Fruit fly (Drosophila melanogaster): Measurements from ENCODE around the gene CG14314.
A peak's percentile ranks its signal among the peaks of the same experiment; 100 is the strongest.

The CG14314 gene

DNA sequence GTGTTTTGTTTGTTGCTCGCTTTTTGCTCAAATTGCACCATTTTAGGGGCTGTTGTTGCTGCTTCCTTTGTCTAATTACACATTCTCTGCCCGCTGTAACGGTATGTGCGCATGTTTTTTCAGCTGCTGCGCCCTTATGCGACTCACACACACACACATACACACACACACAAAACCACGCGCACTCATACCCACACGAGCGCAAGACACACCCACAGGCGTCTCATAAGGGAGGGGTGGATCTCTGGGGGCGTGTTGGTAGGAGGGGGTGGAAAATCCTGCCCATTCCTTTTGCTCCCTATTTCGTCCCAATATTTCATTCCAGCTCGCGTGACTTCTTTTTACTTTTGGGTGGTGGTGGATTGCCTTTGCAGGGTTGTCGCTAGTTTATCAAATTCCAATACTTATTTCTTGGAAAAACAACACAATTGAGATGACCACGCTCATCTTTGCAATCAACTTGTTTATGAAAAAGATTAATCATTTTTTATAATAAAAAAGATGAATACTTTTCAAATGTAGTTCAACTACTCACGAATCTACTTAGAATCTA is 29.2 kb downstream of the CG14314 start (continued):
- TF ChIP-seq Ssrp (tag; optimal IDR thresholded peaks at IDR 0.05) (peak; percentile 0), CG8765 (GFP tag; IDR thresholded peaks at IDR 0.05) (no peak), sqz (GFP tag; optimal IDR thresholded peaks at IDR 0.05) (peak; percentile 17), ttk (GFP tag; IDR thresholded peaks at IDR 0.05) (0 out of 2 replicates have a peak, but pooled peaks have one; percentile 17), Dip3 (GFP tag; optimal IDR thresholded peaks at IDR 0.05) (no peak), row (GFP tag; IDR thresholded peaks at IDR 0.05) (no peak), seq (GFP tag; IDR thresholded peaks at IDR 0.05) (peak; percentile 16; the same call in 1 of the 2 replicates), Ets65A (GFP tag) (peak; percentile 29), trh (GFP tag; optimal IDR thresholded peaks at IDR 0.05) (no peak), Hmr (GFP tag; optimal IDR thresholded peaks at IDR 0.05) (no peak), trem (tag; optimal IDR thresholded peaks at IDR 0.05) (no peak), pita (GFP tag; optimal IDR thresholded peaks at IDR 0.05) (no peak), maf-S (GFP tag; optimal IDR thresholded peaks at IDR 0.05) (no peak), al (GFP tag; IDR thresholded peaks at IDR 0.05) (no peak), lab (GFP tag; optimal IDR thresholded peaks at IDR 0.05) (peak; percentile 32), CG9215 (GFP tag; IDR thresholded peaks at IDR 0.05) (no peak), pho (GFP tag; optimal IDR thresholded peaks at IDR 0.05) (no peak), NC2β (GFP tag; optimal IDR thresholded peaks at IDR 0.05) (no peak), sob (GFP tag; IDR thresholded peaks at IDR 0.05) (0 out of 2 replicates have a peak, but pooled peaks have one; percentile 6), ap (GFP tag; IDR thresholded peaks at IDR 0.05) (peak; percentile 17; the same call in 1 of the 2 replicates), D19A (tag; optimal IDR thresholded peaks at IDR 0.05) (no peak), CG16779 (GFP tag; IDR thresholded peaks at IDR 0.05) (0 out of 2 replicates have a peak, but pooled peaks have one; percentile 3), ci (GFP tag; IDR thresholded peaks at IDR 0.05) (0 out of 3 replicates have a peak, but pooled peaks have one; percentile 32)

DNA sequence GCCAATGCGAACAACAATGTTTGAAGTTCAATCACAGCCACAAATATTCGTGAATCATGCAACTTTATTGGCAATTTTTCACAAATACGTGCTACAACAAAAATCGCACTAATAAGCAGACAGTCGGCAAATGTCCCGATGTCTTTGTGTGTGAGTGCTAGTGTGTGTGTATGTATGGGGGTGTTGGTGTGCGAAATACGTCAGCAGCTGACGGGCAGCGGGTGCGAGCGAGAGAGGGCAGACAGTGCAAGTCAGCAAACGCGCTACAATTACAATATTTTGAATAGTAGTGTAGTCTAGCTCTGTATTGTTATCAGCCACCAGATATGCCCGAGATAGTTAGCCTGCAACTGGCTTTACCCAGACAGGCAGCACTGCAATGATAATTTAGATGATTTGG is 30.1 kb downstream of the CG14314 start:
- TF ChIP-seq C15 (GFP tag; IDR thresholded peaks at IDR 0.05), result no peak
- TF ChIP-seq luna (GFP tag; optimal IDR thresholded peaks at IDR 0.05), result no peak
- TF ChIP-seq Hsf (GFP tag; optimal IDR thresholded peaks at IDR 0.05), result no peak
- TF ChIP-seq E2f2 (GFP tag; IDR thresholded peaks at IDR 0.05), result 0 out of 2 replicates have a peak, but pooled peaks have one; percentile 15
- no peak for TF ChIP-seq CG4617 (GFP tag; optimal IDR thresholded peaks at IDR 0.05; ENCODE audit: borderline replicate concordance)
- TF ChIP-seq CG17359 (tag; optimal IDR thresholded peaks at IDR 0.05), result no peak
- TF ChIP-seq CG6765 (GFP tag; optimal IDR thresholded peaks at IDR 0.05), result no peak
- no peak for TF ChIP-seq fd96Cb (tag; optimal IDR thresholded peaks at IDR 0.05)
- no peak for TF ChIP-seq h (optimal IDR thresholded peaks at IDR 0.05)
- TF ChIP-seq NC2β (GFP tag; optimal IDR thresholded peaks at IDR 0.05), result no peak
- TF ChIP-seq mirr (GFP tag; optimal IDR thresholded peaks at IDR 0.05), result peak; percentile 31
- TF ChIP-seq fd102C (GFP tag; optimal IDR thresholded peaks at IDR 0.05), result no peak
- TF ChIP-seq Spps (tag; optimal IDR thresholded peaks at IDR 0.05), result no peak
- no peak for TF ChIP-seq ham (GFP tag; IDR thresholded peaks at IDR 0.05)
- no peak for TF ChIP-seq HLH54F (GFP tag; optimal IDR thresholded peaks at IDR 0.05)
- no peak for TF ChIP-seq CG15073 (GFP tag; optimal IDR thresholded peaks at IDR 0.05)
- no peak for TF ChIP-seq Drgx (GFP tag; IDR thresholded peaks at IDR 0.05)
- no peak for TF ChIP-seq lab (GFP tag; optimal IDR thresholded peaks at IDR 0.05)
- TF ChIP-seq CG1603 (tag; optimal IDR thresholded peaks at IDR 0.05), result no peak
- no peak for TF ChIP-seq Dfd (GFP tag; optimal IDR thresholded peaks at IDR 0.05)
- no peak for TF ChIP-seq zfh1 (GFP tag; IDR thresholded peaks at IDR 0.05)
- TF ChIP-seq slp2 (GFP tag; optimal IDR thresholded peaks at IDR 0.05), result no peak
- TF ChIP-seq Hr78 (GFP tag; optimal IDR thresholded peaks at IDR 0.05), result no peak
- TF ChIP-seq cg (GFP tag; optimal IDR thresholded peaks at IDR 0.05), result peak; percentile 59
- TF ChIP-seq Bdp1 (GFP tag; optimal IDR thresholded peaks at IDR 0.05), result no peak
- TF ChIP-seq CG1602 (GFP tag; optimal IDR thresholded peaks at IDR 0.05), result no peak
- TF ChIP-seq HmgD (GFP tag; optimal IDR thresholded peaks at IDR 0.05), result no peak
- TF ChIP-seq pita (GFP tag; optimal IDR thresholded peaks at IDR 0.05), result no peak
- TF ChIP-seq en (GFP tag; optimal IDR thresholded peaks at IDR 0.05), result no peak
- 0 out of 4 replicates have a peak, but pooled peaks have one; percentile 19 for TF ChIP-seq chinmo (GFP tag; IDR thresholded peaks at IDR 0.05; ENCODE audit: partially characterized antibody)
- peak; percentile 8 for TF ChIP-seq CG1832 (GFP tag; optimal IDR thresholded peaks at IDR 0.05)
- no peak for TF ChIP-seq NK7.1 (GFP tag; optimal IDR thresholded peaks at IDR 0.05)

Measured in whole organism, embryonic.